Worm (Caenorhabditis elegans): ENCODE data around the gene K04C2.2.
A peak's percentile ranks its signal among the peaks of the same experiment; 100 is the strongest.

Gene K04C2.2

ce11 chrIII:6856709-6857108 lies 32.9 kb upstream of the K04C2.2 start, which contains the start of gene zak-1:
TSS of gene zak-1 (minus strand) at chrIII:6856809.
- no peak for TF ChIP-seq egl-27 (tag; optimal IDR thresholded peaks at IDR 0.05)
- TF ChIP-seq elt-3 (tag; optimal IDR thresholded peaks at IDR 0.05): no peak
- no peak for TF ChIP-seq blmp-1 (tag; optimal IDR thresholded peaks at IDR 0.05; ENCODE audit: insufficient read depth)
- no peak for TF ChIP-seq nhr-12 (tag; optimal IDR thresholded peaks at IDR 0.05)
- no peak for TF ChIP-seq ceh-16 (tag; optimal IDR thresholded peaks at IDR 0.05)
- no peak for TF ChIP-seq ztf-11 (tag; optimal IDR thresholded peaks at IDR 0.05)
- TF ChIP-seq nhr-25 (tag; optimal IDR thresholded peaks at IDR 0.05): no peak
- no peak for TF ChIP-seq unc-62 (GFP tag; optimal IDR thresholded peaks at IDR 0.05)
- TF ChIP-seq elt-1 (tag; optimal IDR thresholded peaks at IDR 0.05): no peak
- no peak for TF ChIP-seq nhr-11 (tag; optimal IDR thresholded peaks at IDR 0.05)
- no peak for TF ChIP-seq nhr-6 (tag; optimal IDR thresholded peaks at IDR 0.05)
- TF ChIP-seq mdl-1 (tag; optimal IDR thresholded peaks at IDR 0.05): no peak
- TF ChIP-seq ZK546.5 (tag; optimal IDR thresholded peaks at IDR 0.05): no peak
- TF ChIP-seq crh-2 (tag; optimal IDR thresholded peaks at IDR 0.05): no peak
- no peak for TF ChIP-seq unc-39 (tag; optimal IDR thresholded peaks at IDR 0.05)
- no peak for TF ChIP-seq nhr-237 (tag; optimal IDR thresholded peaks at IDR 0.05)
- no peak for TF ChIP-seq lin-13 (GFP tag; optimal IDR thresholded peaks at IDR 0.05)

ce11 chrIII:6857390-6857848 lies 32.2 kb upstream of the K04C2.2 start:
- no peak for TF ChIP-seq ceh-16 (tag; optimal IDR thresholded peaks at IDR 0.05)
- TF ChIP-seq nhr-25 (tag; optimal IDR thresholded peaks at IDR 0.05): peak; percentile 33
- TF ChIP-seq nhr-23 (tag; optimal IDR thresholded peaks at IDR 0.05): no peak
- no peak for TF ChIP-seq unc-55 (GFP tag; optimal IDR thresholded peaks at IDR 0.05)
- no peak for TF ChIP-seq egl-27 (tag; optimal IDR thresholded peaks at IDR 0.05)
- TF ChIP-seq unc-62 (GFP tag; optimal IDR thresholded peaks at IDR 0.05): no peak
- no peak for TF ChIP-seq nhr-6 (tag; optimal IDR thresholded peaks at IDR 0.05)
- no peak for TF ChIP-seq ztf-4 (tag; optimal IDR thresholded peaks at IDR 0.05)
- no peak for TF ChIP-seq zag-1 (tag; optimal IDR thresholded peaks at IDR 0.05)
- TF ChIP-seq peb-1 (tag; optimal IDR thresholded peaks at IDR 0.05): no peak
- TF ChIP-seq nhr-10 (tag; optimal IDR thresholded peaks at IDR 0.05): no peak
- no peak for TF ChIP-seq lin-13 (GFP tag; optimal IDR thresholded peaks at IDR 0.05)
- TF ChIP-seq elt-1 (tag; optimal IDR thresholded peaks at IDR 0.05): no peak
- TF ChIP-seq nhr-129 (tag; optimal IDR thresholded peaks at IDR 0.05): peak; percentile 85
- TF ChIP-seq mdl-1 (tag; optimal IDR thresholded peaks at IDR 0.05): peak; percentile 2 to 43
- no peak for TF ChIP-seq lin-39 (tag; optimal IDR thresholded peaks at IDR 0.05)
- TF ChIP-seq ama-1 (optimal IDR thresholded peaks at IDR 0.05): no peak
- TF ChIP-seq gmeb-1 (tag; optimal IDR thresholded peaks at IDR 0.05): peak; percentile 61
- TF ChIP-seq snpc-4 (tag; optimal IDR thresholded peaks at IDR 0.05): no peak
- peak; percentile 93 for TF ChIP-seq fos-1 (tag; optimal IDR thresholded peaks at IDR 0.05)
- TF ChIP-seq mbf-1 (tag; optimal IDR thresholded peaks at IDR 0.05): no peak
- TF ChIP-seq sma-3 (GFP tag; optimal IDR thresholded peaks at IDR 0.05): no peak
- no peak for TF ChIP-seq lin-11 (tag; optimal IDR thresholded peaks at IDR 0.05)
- TF ChIP-seq alr-1 (tag; optimal IDR thresholded peaks at IDR 0.05): no peak
- TF ChIP-seq C34F6.9 (tag; optimal IDR thresholded peaks at IDR 0.05): peak; percentile 54
- no peak for TF ChIP-seq nhr-237 (tag; optimal IDR thresholded peaks at IDR 0.05)
- TF ChIP-seq lsy-2 (tag; optimal IDR thresholded peaks at IDR 0.05): peak in 1 of 2 experiments; percentile 55
- peak; percentile 78 for TF ChIP-seq sma-9 (GFP tag; optimal IDR thresholded peaks at IDR 0.05)
- no peak for TF ChIP-seq sma-9 (tag; optimal IDR thresholded peaks at IDR 0.05)
- no peak for TF ChIP-seq nhr-12 (tag; optimal IDR thresholded peaks at IDR 0.05)
- TF ChIP-seq Y55F3AM.14 (GFP tag; optimal IDR thresholded peaks at IDR 0.05): no peak
- no peak for TF ChIP-seq nhr-77 (tag; optimal IDR thresholded peaks at IDR 0.05)
- TF ChIP-seq F13H6.1 (tag; optimal IDR thresholded peaks at IDR 0.05): peak; percentile 73
- no peak for TF ChIP-seq sem-4 (tag; optimal IDR thresholded peaks at IDR 0.05)
- TF ChIP-seq skn-1 (tag; optimal IDR thresholded peaks at IDR 0.05): no peak
- TF ChIP-seq crh-2 (tag; optimal IDR thresholded peaks at IDR 0.05): peak; percentile 49
- no peak for TF ChIP-seq R02D3.7 (tag; optimal IDR thresholded peaks at IDR 0.05)
- peak; percentile 64 for TF ChIP-seq blmp-1 (tag; optimal IDR thresholded peaks at IDR 0.05; ENCODE audit: insufficient read depth)

All from whole organism, L2 larva.